Fruit fly (Drosophila melanogaster) whole organism, pupa: Measurements from ENCODE around the gene CG13850.

Source experiments
- CG10348 ChIP-seq: fragments of 200-800 bp; sonication (Bioruptor generic); IDR thresholded peaks from 2 replicates; pipeline ENCODE4 v1.3.6; 2022; ENCODE audit warnings: missing biosample characterization, missing genetic modification characterization
- CG12605 ChIP-seq: fragments of 200-800 bp; sonication (Bioruptor generic); IDR thresholded peaks from 2 replicates; pipeline ENCODE4 v1.3.6; 2022; ENCODE audit warnings: missing biosample characterization, missing genetic modification characterization
- CG13204 ChIP-seq: fragments of 200-800 bp; sonication (Bioruptor generic); optimal IDR thresholded peaks from 2 replicates; lab custom pipeline; 2018; ENCODE audit warnings: missing biosample characterization, mild to moderate bottlenecking, missing genetic modification characterization, moderate library complexity
- CG15710 ChIP-seq: fragments of 200-800 bp; sonication (Bioruptor generic); optimal IDR thresholded peaks from 2 replicates; lab custom pipeline; 2018; ENCODE audit warnings: missing biosample characterization, mild to moderate bottlenecking, missing genetic modification characterization, moderate library complexity
- CG17806 ChIP-seq: fragments of 200-800 bp; sonication (Bioruptor generic); optimal IDR thresholded peaks from 2 replicates; lab custom pipeline; 2018; ENCODE audit warnings: missing biosample characterization, mild to moderate bottlenecking, missing genetic modification characterization, moderate library complexity
- CG34367 ChIP-seq: fragments of 200-800 bp; sonication (Bioruptor generic); optimal IDR thresholded peaks from 2 replicates; lab custom pipeline; 2018; ENCODE audit warnings: missing biosample characterization, mild to moderate bottlenecking, missing genetic modification characterization
- CG8159 ChIP-seq: fragments of 200-800 bp; sonication (Bioruptor generic); optimal IDR thresholded peaks from 3 replicates; lab custom pipeline; 2018; ENCODE audit warnings: missing biosample characterization, mild to moderate bottlenecking, missing genetic modification characterization, moderate library complexity
- EcR ChIP-seq: fragments of 200-800 bp; sonication (Bioruptor generic); optimal IDR thresholded peaks from 3 replicates; lab custom pipeline; 2019; ENCODE audit warnings: missing biosample characterization, missing genetic modification characterization, mild to moderate bottlenecking, moderate library complexity, missing genetic modification reagents
- Ets98B ChIP-seq: fragments of 200-800 bp; sonication (Bioruptor generic); IDR thresholded peaks from 2 replicates; pipeline ENCODE4 v1.3.6; 2022; ENCODE audit warnings: missing biosample characterization, missing genetic modification characterization
- Pif1A ChIP-seq: fragments of 200-800 bp; sonication (Bioruptor generic); optimal IDR thresholded peaks from 3 replicates; lab custom pipeline; 2016; ENCODE audit warnings: missing biosample characterization, missing genetic modification characterization
- fd96Ca ChIP-seq: fragments of 200-800 bp; sonication (Bioruptor generic); IDR thresholded peaks from 3 replicates; pipeline ENCODE4 v1.3.6; 2022; ENCODE audit warnings: missing biosample characterization, missing genetic modification characterization
- gl ChIP-seq: fragments of 200-800 bp; sonication (Bioruptor generic); optimal IDR thresholded peaks from 2 replicates; lab custom pipeline; 2018; ENCODE audit warnings: missing biosample characterization, mild to moderate bottlenecking, missing genetic modification characterization

DNA sequence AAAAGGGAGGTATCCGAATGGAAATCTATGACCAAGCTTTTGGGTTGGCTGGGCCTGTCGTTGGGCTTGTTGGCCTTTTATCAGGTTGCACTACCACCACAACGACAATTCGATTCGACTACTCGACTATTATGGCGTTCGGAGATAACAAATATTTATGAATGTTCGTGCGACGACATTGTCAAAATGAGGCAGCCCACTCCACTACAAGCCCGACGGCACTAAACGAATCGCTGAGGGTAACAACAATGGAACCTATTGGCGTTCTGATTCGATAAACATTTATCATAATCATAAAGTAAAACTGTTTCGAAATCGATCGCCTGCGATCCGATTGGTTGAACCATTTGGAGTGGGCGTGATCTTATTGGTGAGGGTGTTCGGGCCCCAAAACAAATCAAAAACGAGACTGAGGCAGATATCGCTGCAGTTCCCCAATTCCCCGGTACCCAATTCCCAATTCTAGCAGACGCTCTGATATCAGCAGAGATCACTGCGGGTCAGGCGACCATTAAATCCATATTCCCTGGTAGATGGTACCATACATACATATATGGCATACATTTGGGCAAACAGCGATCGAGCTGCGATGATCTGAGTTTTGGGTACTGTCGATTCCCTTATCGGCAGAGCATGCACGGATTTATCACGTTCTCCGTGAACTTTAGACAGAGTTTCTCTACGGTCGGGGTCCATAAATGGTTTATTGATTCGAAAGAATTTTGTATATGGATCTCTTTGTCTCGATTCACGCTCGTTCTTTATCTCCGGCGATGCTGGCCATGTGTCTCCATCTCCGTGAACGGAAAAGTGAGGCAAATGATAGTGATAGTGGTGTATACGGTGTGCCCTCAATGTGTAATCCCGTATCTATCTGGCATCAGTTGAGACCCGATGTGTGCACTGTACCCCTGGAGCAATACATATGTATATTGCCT, 44.0 kb upstream of the CG13850 start:
- TF ChIP-seq Ets98B (no peak), CG13204 (GFP tag; lab: Kevin White, UChicago) (no peak), CG8159 (no peak), gl (tag; lab: Kevin White, UChicago) (no peak), CG17806 (no peak), CG12605 (GFP tag; lab: Robert Waterston, UW) (no peak), Pif1A (GFP tag; lab: Kevin White, UChicago) (no peak), fd96Ca (GFP tag; lab: Robert Waterston, UW) (no peak), CG15710 (tag; lab: Kevin White, UChicago) (no peak), EcR (no peak), CG34367 (tag; lab: Kevin White, UChicago) (no peak), CG10348 (GFP tag; lab: Robert Waterston, UW) (no peak)
